Fruit fly (Drosophila melanogaster) whole organism, embryonic: ENCODE results near the gene rhea.

Source experiments
- Adf1 ChIP-seq: fragments of 200-800 bp; sonication (Bioruptor generic); IDR thresholded peaks from 2 replicates; pipeline ENCODE4 v1.3.6; 2022; ENCODE audit warnings: missing biosample characterization, missing genetic modification characterization
- CG10274 ChIP-seq: fragments of 200-800 bp; sonication (Bioruptor generic); optimal IDR thresholded peaks from 3 replicates; lab custom pipeline; 2017; ENCODE audit warnings: missing biosample characterization, mild to moderate bottlenecking, missing genetic modification characterization
- CG10366 ChIP-seq: fragments of 200-800 bp; sonication (Bioruptor generic); IDR thresholded peaks from 2 replicates; pipeline ENCODE4 v1.3.6; 2022; ENCODE audit warnings: missing biosample characterization, missing genetic modification characterization
- CG10431 ChIP-seq: fragments of 200-800 bp; sonication (Bioruptor generic); optimal IDR thresholded peaks from 3 replicates; lab custom pipeline; 2018; ENCODE audit warnings: missing biosample characterization, mild to moderate bottlenecking, missing genetic modification characterization
- CG11093 ChIP-seq: fragments of 200-800 bp; sonication (Bioruptor generic); IDR thresholded peaks from 3 replicates; pipeline ENCODE4 v1.3.6; 2022; ENCODE audit warnings: missing biosample characterization, missing genetic modification characterization
- CG12299 ChIP-seq: fragments of 200-800 bp; sonication (Bioruptor generic); optimal IDR thresholded peaks from 2 replicates; lab custom pipeline; 2018; ENCODE audit warnings: missing biosample characterization, mild to moderate bottlenecking, missing genetic modification characterization
- CG13624 ChIP-seq: fragments of 200-800 bp; sonication (Bioruptor generic); optimal IDR thresholded peaks from 2 replicates; lab custom pipeline; 2016; ENCODE audit warnings: missing biosample characterization, missing genetic modification characterization
- CG13894 ChIP-seq: fragments of 200-800 bp; sonication (Bioruptor generic); optimal IDR thresholded peaks from 3 replicates; lab custom pipeline; 2018; ENCODE audit warnings: missing biosample characterization, mild to moderate bottlenecking, missing genetic modification characterization, moderate library complexity
- CG14014 ChIP-seq: fragments of 200-800 bp; sonication (Bioruptor generic); IDR thresholded peaks from 2 replicates; pipeline ENCODE4 v1.3.6; 2022; ENCODE audit warnings: missing biosample characterization, missing genetic modification characterization
- CG14441 ChIP-seq: fragments of 200-800 bp; sonication (Bioruptor generic); IDR thresholded peaks from 2 replicates; pipeline ENCODE4 v1.3.6; 2022; ENCODE audit warnings: missing biosample characterization, missing genetic modification characterization
- CG15011 ChIP-seq: fragments of 200-800 bp; sonication (Bioruptor generic); optimal IDR thresholded peaks from 3 replicates; lab custom pipeline; 2018; ENCODE audit warnings: missing biosample characterization, mild to moderate bottlenecking, missing genetic modification characterization
- CG1603 ChIP-seq: fragments of 200-800 bp; sonication (Bioruptor generic); optimal IDR thresholded peaks from 2 replicates; lab custom pipeline; 2019; ENCODE audit warnings: missing biosample characterization, mild to moderate bottlenecking, missing genetic modification characterization, moderate library complexity
- CG17186 ChIP-seq: fragments of 200-800 bp; sonication (Bioruptor generic); optimal IDR thresholded peaks from 3 replicates; lab custom pipeline; 2017; ENCODE audit warnings: missing biosample characterization, missing genetic modification reagents, missing genetic modification characterization
- CG17359 ChIP-seq: fragments of 200-800 bp; sonication (Bioruptor generic); optimal IDR thresholded peaks from 3 replicates; lab custom pipeline; 2018; ENCODE audit warnings: missing biosample characterization, mild to moderate bottlenecking, missing genetic modification characterization, moderate library complexity
- CG17385 ChIP-seq: fragments of 200-800 bp; sonication (Bioruptor generic); optimal IDR thresholded peaks from 3 replicates; lab custom pipeline; 2018; ENCODE audit warnings: missing biosample characterization, mild to moderate bottlenecking, missing genetic modification characterization
- CG17612 ChIP-seq: fragments of 200-800 bp; sonication (Bioruptor generic); IDR thresholded peaks from 2 replicates; pipeline ENCODE4 v1.3.6; 2022; ENCODE audit warnings: missing biosample characterization, missing genetic modification characterization
- CG2712 ChIP-seq: fragments of 200-800 bp; optimal IDR thresholded peaks from 3 replicates; lab custom pipeline; 2019; ENCODE audit warnings: missing biosample characterization, mild to moderate bottlenecking, missing genetic modification characterization, moderate library complexity
- CG4328 ChIP-seq: fragments of 200-800 bp; sonication (Bioruptor generic); optimal IDR thresholded peaks from 3 replicates; lab custom pipeline; 2017; ENCODE audit warnings: missing biosample characterization, missing genetic modification reagents, missing genetic modification characterization
- CG4424 ChIP-seq: fragments of 200-800 bp; sonication (Bioruptor generic); optimal IDR thresholded peaks from 3 replicates; lab custom pipeline; 2016; ENCODE audit warnings: missing biosample characterization, missing genetic modification characterization
- CG6272 ChIP-seq: fragments of 200-800 bp; sonication (Bioruptor generic); IDR thresholded peaks from 2 replicates; pipeline ENCODE4 v1.3.6; 2022; ENCODE audit warnings: missing biosample characterization, missing genetic modification characterization
- CG6683 ChIP-seq: fragments of 200-800 bp; sonication (Bioruptor generic); optimal IDR thresholded peaks from 2 replicates; lab custom pipeline; 2017; ENCODE audit warnings: missing biosample characterization, mild to moderate bottlenecking, missing genetic modification characterization, missing genetic modification reagents
- CG6689 ChIP-seq: fragments of 200-800 bp; sonication (Bioruptor generic); IDR thresholded peaks from 2 replicates; pipeline ENCODE4 v1.3.6; 2022; ENCODE audit warnings: missing biosample characterization, missing genetic modification characterization
- CG8765 ChIP-seq: fragments of 200-800 bp; sonication (Bioruptor generic); IDR thresholded peaks from 2 replicates; pipeline ENCODE4 v1.3.6; 2022; ENCODE audit warnings: missing biosample characterization, missing genetic modification characterization
- Fer1 ChIP-seq: fragments of 200-800 bp; sonication (Bioruptor generic); optimal IDR thresholded peaks from 2 replicates; lab custom pipeline; 2017; ENCODE audit warnings: missing biosample characterization, mild to moderate bottlenecking, missing genetic modification characterization
- HHEX ChIP-seq: fragments of 200-800 bp; sonication (Bioruptor generic); optimal IDR thresholded peaks from 3 replicates; lab custom pipeline; 2017; ENCODE audit warnings: missing biosample characterization, mild to moderate bottlenecking, missing genetic modification characterization, missing genetic modification reagents
- HLH4C ChIP-seq: fragments of 200-800 bp; sonication (Bioruptor generic); IDR thresholded peaks from 3 replicates; pipeline ENCODE4 v1.3.6; 2022; ENCODE audit warnings: missing biosample characterization, missing genetic modification characterization; ENCODE audit not compliant: partially characterized antibody
- Hey ChIP-seq: fragments of 200-800 bp; sonication (Bioruptor generic); optimal IDR thresholded peaks from 3 replicates; lab custom pipeline; 2018; ENCODE audit warnings: missing biosample characterization, mild to moderate bottlenecking, missing genetic modification characterization
- Myb ChIP-seq: fragments of 200-800 bp; sonication (Bioruptor generic); optimal IDR thresholded peaks from 2 replicates; lab custom pipeline; 2016; ENCODE audit warnings: missing biosample characterization, missing genetic modification characterization
- Oli ChIP-seq: fragments of 200-800 bp; sonication (Bioruptor generic); optimal IDR thresholded peaks from 2 replicates; lab custom pipeline; 2018; ENCODE audit warnings: missing biosample characterization, mild to moderate bottlenecking, missing genetic modification characterization, moderate library complexity
- Rfx ChIP-seq: fragments of 200-800 bp; sonication (Bioruptor generic); IDR thresholded peaks from 2 replicates; pipeline ENCODE4 v1.3.6; 2022; ENCODE audit warnings: missing biosample characterization, missing genetic modification characterization
- Trl ChIP-seq, 3 experiments: fragments of >200 bp in 2 of 3; fragments of 200-800 bp in 1 of 3; sonication (Bioruptor generic) in 1 of 3; optimal IDR thresholded peaks; 2 replicates in 1 of 3; 3 replicates in 2 of 3; lab custom pipeline; 2016 to 2017; ENCODE audit warnings: missing biosample characterization in 1 of 3, missing genetic modification characterization in 1 of 3
- Xrp1 ChIP-seq: fragments of 200-800 bp; sonication (Bioruptor generic); IDR thresholded peaks from 2 replicates; pipeline ENCODE4 v1.3.6; 2022; ENCODE audit warnings: missing biosample characterization, missing genetic modification characterization
- ab ChIP-seq: fragments of 200-800 bp; sonication (Bioruptor generic); optimal IDR thresholded peaks from 2 replicates; lab custom pipeline; 2016; ENCODE audit warnings: missing biosample characterization, missing genetic modification characterization
- az2 ChIP-seq: fragments of 200-800 bp; sonication (Bioruptor generic); optimal IDR thresholded peaks from 3 replicates; lab custom pipeline; 2016; ENCODE audit warnings: missing biosample characterization, missing genetic modification characterization
- dmrt11E ChIP-seq: fragments of 200-800 bp; sonication (Bioruptor generic); optimal IDR thresholded peaks from 3 replicates; lab custom pipeline; 2018; ENCODE audit warnings: missing biosample characterization, mild to moderate bottlenecking, missing genetic modification characterization, moderate library complexity
- emc ChIP-seq: fragments of 200-800 bp; sonication (Bioruptor generic); optimal IDR thresholded peaks from 2 replicates; lab custom pipeline; 2016; ENCODE audit warnings: missing biosample characterization, missing genetic modification characterization
- ewg ChIP-seq: fragments of 200-800 bp; sonication (Bioruptor generic); optimal IDR thresholded peaks from 3 replicates; lab custom pipeline; 2017; ENCODE audit warnings: mild to moderate bottlenecking, missing biosample characterization, missing genetic modification reagents, missing genetic modification characterization
- fd102C ChIP-seq: fragments of 200-800 bp; sonication (Bioruptor generic); optimal IDR thresholded peaks from 2 replicates; lab custom pipeline; 2018; ENCODE audit warnings: missing biosample characterization, mild to moderate bottlenecking, missing genetic modification characterization, moderate library complexity
- fd96Cb ChIP-seq: fragments of 200-800 bp; sonication (Bioruptor generic); optimal IDR thresholded peaks from 2 replicates; lab custom pipeline; 2018; ENCODE audit warnings: missing biosample characterization, mild to moderate bottlenecking, missing genetic modification characterization, moderate library complexity
- gem ChIP-seq: fragments of 200-800 bp; sonication (Bioruptor generic); optimal IDR thresholded peaks from 2 replicates; lab custom pipeline; 2019; ENCODE audit warnings: missing biosample characterization, mild to moderate bottlenecking, missing genetic modification characterization, moderate library complexity
- gfzf ChIP-seq: fragments of 200-800 bp; sonication (Bioruptor generic); optimal IDR thresholded peaks from 2 replicates; lab custom pipeline; 2016; ENCODE audit warnings: missing biosample characterization, mild to moderate bottlenecking, missing genetic modification characterization, moderate library complexity
- gt ChIP-seq: fragments of 200-800 bp; sonication (Bioruptor generic); IDR thresholded peaks from 2 replicates; pipeline ENCODE4 v1.3.6; 2022; ENCODE audit warnings: missing biosample characterization, missing genetic modification characterization
- nmo ChIP-seq: fragments of 200-800 bp; sonication (Bioruptor generic); optimal IDR thresholded peaks from 2 replicates; lab custom pipeline; 2018; ENCODE audit warnings: missing biosample characterization, mild to moderate bottlenecking, missing genetic modification characterization, moderate library complexity
- otp ChIP-seq: fragments of 200-800 bp; sonication (Bioruptor generic); IDR thresholded peaks from 3 replicates; pipeline ENCODE4, ENCODE4 v1.3.6; 2022; ENCODE audit warnings: missing biosample characterization, missing genetic modification characterization
- phol ChIP-seq: fragments of 200-800 bp; sonication (Bioruptor generic); optimal IDR thresholded peaks from 3 replicates; lab custom pipeline; 2018; ENCODE audit warnings: missing biosample characterization, mild to moderate bottlenecking, missing genetic modification characterization, moderate library complexity
- run ChIP-seq: fragments of 200-800 bp; sonication (Bioruptor generic); optimal IDR thresholded peaks from 3 replicates; lab custom pipeline; 2018; ENCODE audit warnings: missing biosample characterization, mild to moderate bottlenecking, missing genetic modification characterization
- sug ChIP-seq: fragments of 200-800 bp; optimal IDR thresholded peaks from 2 replicates; lab custom pipeline; 2019; ENCODE audit warnings: missing biosample characterization, mild to moderate bottlenecking, missing genetic modification characterization, moderate library complexity
- vvl ChIP-seq: fragments of 200-800 bp; sonication (Bioruptor generic); IDR thresholded peaks from 2 replicates; pipeline ENCODE4 v1.3.6; 2022; ENCODE audit warnings: missing biosample characterization, missing genetic modification characterization
- zfh1 ChIP-seq: fragments of 200-800 bp; sonication (Bioruptor generic); IDR thresholded peaks from 3 replicates; pipeline ENCODE4 v1.3.6; 2022; ENCODE audit warnings: missing biosample characterization, missing genetic modification characterization

Gene rhea

dm6 chr3L:8549183-8549890, 4.5 kb downstream of the rhea start (continued):
- no peak for TF ChIP-seq gfzf (GFP tag; lab: Kevin White, UChicago)
- peak; percentile 54; the same call in 1 of the 3 replicates for TF ChIP-seq otp (GFP tag; lab: Robert Waterston, UW)
- no peak for TF ChIP-seq gt (GFP tag; lab: Robert Waterston, UW)
- TF ChIP-seq CG8765 (GFP tag; lab: Robert Waterston, UW), result no peak
- TF ChIP-seq fd102C (GFP tag; lab: Kevin White, UChicago), result peak; percentile 11
- TF ChIP-seq fd96Cb, result peak; percentile 53
- TF ChIP-seq CG14014 (GFP tag; lab: Robert Waterston, UW), result no peak
- TF ChIP-seq CG2712 (tag; lab: Kevin White, UChicago), result peak; percentile 70
- peak; percentile 74 for TF ChIP-seq Xrp1 (GFP tag; lab: Robert Waterston, UW)
- TF ChIP-seq CG17186, result no peak
- TF ChIP-seq ewg (GFP tag; lab: Kevin White, UChicago), result peak; percentile 12
- TF ChIP-seq Hey (tag; lab: Kevin White, UChicago), result no peak
- peak; percentile 70 for TF ChIP-seq CG10431 (GFP tag; lab: Kevin White, UChicago)
- TF ChIP-seq gem (tag; lab: Kevin White, UChicago), result peak; percentile 76
- no peak for TF ChIP-seq CG6272 (GFP tag; lab: Robert Waterston, UW)
- no peak for TF ChIP-seq Myb
- peak; percentile 50 for TF ChIP-seq nmo (GFP tag; lab: Kevin White, UChicago)
- TF ChIP-seq HLH4C (GFP tag; lab: Robert Waterston, UW), result no peak
- no peak for TF ChIP-seq CG10274 (GFP tag; lab: Kevin White, UChicago)
- TF ChIP-seq az2 (GFP tag; lab: Kevin White, UChicago), result peak; percentile 37
- TF ChIP-seq CG17612 (GFP tag; lab: Robert Waterston, UW), result no peak
- peak; percentile 56 for TF ChIP-seq CG17359 (tag; lab: Kevin White, UChicago)
- TF ChIP-seq Fer1 (GFP tag; lab: Kevin White, UChicago), result peak; percentile 29
- peak; percentile 54; the same call in 1 of the 2 replicates for TF ChIP-seq CG6689
- no peak for TF ChIP-seq ab
- TF ChIP-seq CG1603 (tag; lab: Kevin White, UChicago), result peak; percentile 77
- TF ChIP-seq CG15011, result no peak
- TF ChIP-seq CG17385 (GFP tag; lab: Kevin White, UChicago), result peak; percentile 40
- peak; percentile 50 for TF ChIP-seq CG4424 (GFP tag; lab: Kevin White, UChicago)
- peak; percentile 39 for TF ChIP-seq run (tag; lab: Kevin White, UChicago)
- TF ChIP-seq Trl (optimal IDR thresholded peaks at IDR 0.05; lab: Kevin White, UChicago), result no peak
- peak; percentile 56 for TF ChIP-seq Trl (GFP tag; optimal IDR thresholded peaks at IDR 0.05; lab: Kevin White, UChicago)
- peak; percentile 55; the same call in 1 of the 2 replicates for TF ChIP-seq Rfx (GFP tag; lab: Robert Waterston, UW)
- peak; percentile 45 for TF ChIP-seq CG13894 (tag; lab: Kevin White, UChicago)
- TF ChIP-seq emc (GFP tag; lab: Kevin White, UChicago), result no peak
- peak; percentile 59 for TF ChIP-seq Oli (tag; lab: Kevin White, UChicago)
- TF ChIP-seq CG14441 (GFP tag; lab: Robert Waterston, UW), result peak; percentile 12; the same call in 1 of the 2 replicates
- peak; percentile 17 for TF ChIP-seq HHEX (GFP tag; lab: Kevin White, UChicago)
- peak; percentile 31; the same call in 1 of the 3 replicates for TF ChIP-seq CG11093 (GFP tag; lab: Robert Waterston, UW)
- peak; percentile 3 for TF ChIP-seq CG13624
- peak; percentile 49 for TF ChIP-seq CG12299
- no peak for TF ChIP-seq Adf1
- peak; percentile 55 for TF ChIP-seq phol (tag; lab: Kevin White, UChicago)
- TF ChIP-seq CG6683, result no peak
- TF ChIP-seq zfh1 (GFP tag; lab: Robert Waterston, UW), result peak; percentile 54; the same call in 1 of the 3 replicates
- peak; percentile 62 for TF ChIP-seq dmrt11E (tag; lab: Kevin White, UChicago)
- no peak for TF ChIP-seq sug (tag; lab: Kevin White, UChicago)
- no peak; the same call in 1 of the 2 replicates for TF ChIP-seq CG10366 (GFP tag; lab: Robert Waterston, UW)
- TF ChIP-seq CG4328 (GFP tag; lab: Kevin White, UChicago), result peak; percentile 44
- peak; percentile 49; the same call in 1 of the 2 replicates for TF ChIP-seq vvl (GFP tag; lab: Robert Waterston, UW)
